Fruit fly (Drosophila melanogaster) whole organism, pupa: ENCODE measurements around the gene CG13060.

Experiments
- CG10348 ChIP-seq: fragments of 200-800 bp; sonication (Bioruptor generic); IDR thresholded peaks from 2 replicates; pipeline ENCODE4 v1.3.6; 2022; ENCODE audit warnings: missing biosample characterization, missing genetic modification characterization
- CG12605 ChIP-seq: fragments of 200-800 bp; sonication (Bioruptor generic); IDR thresholded peaks from 2 replicates; pipeline ENCODE4 v1.3.6; 2022; ENCODE audit warnings: missing biosample characterization, missing genetic modification characterization
- CG15710 ChIP-seq: fragments of 200-800 bp; sonication (Bioruptor generic); optimal IDR thresholded peaks from 2 replicates; lab custom pipeline; 2018; ENCODE audit warnings: missing biosample characterization, mild to moderate bottlenecking, missing genetic modification characterization, moderate library complexity
- CG17806 ChIP-seq: fragments of 200-800 bp; sonication (Bioruptor generic); optimal IDR thresholded peaks from 2 replicates; lab custom pipeline; 2018; ENCODE audit warnings: missing biosample characterization, mild to moderate bottlenecking, missing genetic modification characterization, moderate library complexity
- CG34367 ChIP-seq: fragments of 200-800 bp; sonication (Bioruptor generic); optimal IDR thresholded peaks from 2 replicates; lab custom pipeline; 2018; ENCODE audit warnings: missing biosample characterization, mild to moderate bottlenecking, missing genetic modification characterization
- EcR ChIP-seq: fragments of 200-800 bp; sonication (Bioruptor generic); optimal IDR thresholded peaks from 3 replicates; lab custom pipeline; 2019; ENCODE audit warnings: missing biosample characterization, missing genetic modification characterization, mild to moderate bottlenecking, moderate library complexity, missing genetic modification reagents
- Ets98B ChIP-seq: fragments of 200-800 bp; sonication (Bioruptor generic); IDR thresholded peaks from 2 replicates; pipeline ENCODE4 v1.3.6; 2022; ENCODE audit warnings: missing biosample characterization, missing genetic modification characterization
- Pif1B ChIP-seq: fragments of 200-800 bp; sonication (Bioruptor generic); optimal IDR thresholded peaks from 3 replicates; lab custom pipeline; 2016; ENCODE audit warnings: missing biosample characterization, missing genetic modification characterization
- Snoo ChIP-seq: fragments of 200-800 bp; sonication (Bioruptor generic); optimal IDR thresholded peaks from 3 replicates; lab custom pipeline; 2017; ENCODE audit warnings: missing biosample characterization, mild to moderate bottlenecking, missing genetic modification characterization, inconsistent platforms
- rn ChIP-seq: fragments of 200-800 bp; sonication (Bioruptor generic); IDR thresholded peaks from 2 replicates; pipeline ENCODE4 v1.3.6; 2022; ENCODE audit warnings: missing biosample characterization, missing genetic modification characterization

dm6 chr3L:16359795-16360194, 40.1 kb downstream of the CG13060 start:
- no peak for TF ChIP-seq EcR (GFP tag; lab: Kevin White, UChicago)
- no peak for TF ChIP-seq Pif1B (GFP tag; lab: Kevin White, UChicago)
- TF ChIP-seq CG15710 (tag; lab: Kevin White, UChicago), result no peak
- TF ChIP-seq CG10348 (GFP tag; lab: Robert Waterston, UW), result no peak
- TF ChIP-seq Ets98B (GFP tag; lab: Robert Waterston, UW), result no peak
- no peak for TF ChIP-seq rn (GFP tag; lab: Robert Waterston, UW)
- no peak for TF ChIP-seq CG17806 (tag; lab: Kevin White, UChicago)
- no peak for TF ChIP-seq CG12605 (GFP tag; lab: Robert Waterston, UW)
- no peak for TF ChIP-seq CG34367 (tag; lab: Kevin White, UChicago)
- TF ChIP-seq Snoo (tag; lab: Kevin White, UChicago), result no peak
